Fruit fly (Drosophila melanogaster) whole organism, embryonic: ENCODE measurements around the gene upSET.

Experiments
- ATbp ChIP-seq: fragments of 200-800 bp; sonication (Bioruptor generic); optimal IDR thresholded peaks from 2 replicates; lab custom pipeline; 2017; ENCODE audit warnings: missing biosample characterization, mild to moderate bottlenecking, missing genetic modification characterization, missing genetic modification reagents
- CG1024 ChIP-seq: fragments of 200-800 bp; sonication (Bioruptor generic); IDR thresholded peaks from 2 replicates; pipeline ENCODE4 v1.3.6; 2022; ENCODE audit warnings: missing biosample characterization, missing genetic modification characterization
- CG11085 ChIP-seq: fragments of 200-800 bp; sonication (Bioruptor generic); IDR thresholded peaks from 2 replicates; pipeline ENCODE4 v1.3.6; 2022; ENCODE audit warnings: missing biosample characterization, missing genetic modification characterization
- CG11456 ChIP-seq: fragments of 200-800 bp; sonication (Bioruptor generic); IDR thresholded peaks from 3 replicates; pipeline ENCODE4 v1.3.6; 2022; ENCODE audit warnings: missing biosample characterization, missing genetic modification characterization
- CG12391 ChIP-seq: fragments of 200-800 bp; sonication (Bioruptor generic); optimal IDR thresholded peaks from 3 replicates; lab custom pipeline; 2018; ENCODE audit warnings: missing biosample characterization, mild to moderate bottlenecking, missing genetic modification characterization, moderate library complexity
- Dref ChIP-seq: fragments of 200-800 bp; sonication (Bioruptor generic); IDR thresholded peaks from 2 replicates; pipeline ENCODE4 v1.3.6; 2022; ENCODE audit warnings: missing biosample characterization, missing genetic modification characterization
- aop ChIP-seq: fragments of 200-800 bp; sonication (Bioruptor generic); IDR thresholded peaks from 2 replicates; pipeline ENCODE4 v1.3.6; 2022; ENCODE audit warnings: missing biosample characterization, missing genetic modification characterization
- run ChIP-seq: fragments of 200-800 bp; sonication (Bioruptor generic); optimal IDR thresholded peaks from 3 replicates; lab custom pipeline; 2018; ENCODE audit warnings: missing biosample characterization, mild to moderate bottlenecking, missing genetic modification characterization
- tin ChIP-seq: fragments of 200-800 bp; sonication (Bioruptor generic); optimal IDR thresholded peaks from 3 replicates; lab custom pipeline; 2016; ENCODE audit warnings: missing biosample characterization, missing genetic modification characterization

dm6 chr3L:14003297-14004040 lies 1.5 kb downstream of the upSET start:
- TF ChIP-seq run (tag; lab: Kevin White, UChicago) (no peak), CG1024 (GFP tag; lab: Robert Waterston, UW) (no peak), Dref (GFP tag; lab: Robert Waterston, UW) (no peak), CG11085 (GFP tag; lab: Robert Waterston, UW) (no peak), aop (no peak), CG12391 (tag; lab: Kevin White, UChicago) (no peak), CG11456 (GFP tag; lab: Robert Waterston, UW) (no peak), ATbp (GFP tag; lab: Kevin White, UChicago) (no peak), tin (GFP tag; lab: Kevin White, UChicago) (no peak)
